1 fruit fly cellular context compared by ENCODE assay signal in genomic region chr3R:27153062-27153878, dm6.
TF ChIP-seq lines count a peak whose summit lies in the region.

No protein-coding gene starts in this region.

TF ChIP-seq in whole organism, embryonic, 481 proteins besides CTCF, POLR2A, EP300 and RAD21 (continued from another document and continues in another):
- TF ChIP-seq Max (GFP tag; optimal IDR thresholded peaks at IDR 0.05; lab: Kevin White, UChicago), result no peak
- TF ChIP-seq CG1647 (GFP tag; optimal IDR thresholded peaks at IDR 0.05; lab: Kevin White, UChicago), result no peak
- no peak for TF ChIP-seq B-H1 (GFP tag; IDR thresholded peaks at IDR 0.05; lab: Robert Waterston, UW)
- no peak for TF ChIP-seq CG11247 (GFP tag; IDR thresholded peaks at IDR 0.05; lab: Robert Waterston, UW)
- TF ChIP-seq danr (GFP tag; IDR thresholded peaks at IDR 0.05; lab: Robert Waterston, UW), result no peak
- no peak for TF ChIP-seq HmgZ (tag; optimal IDR thresholded peaks at IDR 0.05; lab: Kevin White, UChicago)
- no peak for TF ChIP-seq CG12219 (GFP tag; optimal IDR thresholded peaks at IDR 0.05; lab: Kevin White, UChicago)
- no peak for TF ChIP-seq so (GFP tag; IDR thresholded peaks at IDR 0.05; lab: Robert Waterston, UW)
- TF ChIP-seq D (optimal IDR thresholded peaks at IDR 0.05; lab: Kevin White, UChicago), result no peak
- peak; percentile 27 for TF ChIP-seq D (GFP tag; optimal IDR thresholded peaks at IDR 0.05; lab: Kevin White, UChicago)
- TF ChIP-seq eyg (GFP tag; optimal IDR thresholded peaks at IDR 0.05; lab: Kevin White, UChicago), result peak; percentile 33
- no peak for TF ChIP-seq CG32772 (GFP tag; IDR thresholded peaks at IDR 0.05; lab: Robert Waterston, UW)
- no peak for TF ChIP-seq Doc3 (GFP tag; IDR thresholded peaks at IDR 0.05; lab: Robert Waterston, UW; ENCODE audit: partially characterized antibody)
- TF ChIP-seq Dip2 (GFP tag; IDR thresholded peaks at IDR 0.05; lab: Robert Waterston, UW), result no peak
- no peak for TF ChIP-seq CG7745 (tag; optimal IDR thresholded peaks at IDR 0.05; lab: Kevin White, UChicago)
- TF ChIP-seq Vsx1 (GFP tag; optimal IDR thresholded peaks at IDR 0.05; lab: Kevin White, UChicago), result peak; percentile 82
- no peak for TF ChIP-seq run (tag; optimal IDR thresholded peaks at IDR 0.05; lab: Kevin White, UChicago)
- peak; percentile 28 for TF ChIP-seq CG7928 (GFP tag; optimal IDR thresholded peaks at IDR 0.05; lab: Kevin White, UChicago)
- TF ChIP-seq ind (GFP tag; optimal IDR thresholded peaks at IDR 0.05; lab: Kevin White, UChicago), result peak; percentile 48
- no peak for TF ChIP-seq insv (GFP tag; optimal IDR thresholded peaks at IDR 0.05; lab: Kevin White, UChicago)
- TF ChIP-seq ara (GFP tag; IDR thresholded peaks at IDR 0.05; lab: Robert Waterston, UW), result no peak
- TF ChIP-seq CG15514 (GFP tag; optimal IDR thresholded peaks at IDR 0.05; lab: Kevin White, UChicago), result peak; percentile 36
- TF ChIP-seq CG15479 (GFP tag; optimal IDR thresholded peaks at IDR 0.05; lab: Kevin White, UChicago), result no peak
- TF ChIP-seq fd3F (GFP tag; optimal IDR thresholded peaks at IDR 0.05; lab: Kevin White, UChicago), result peak; percentile 39
- TF ChIP-seq row (GFP tag; IDR thresholded peaks at IDR 0.05; lab: Robert Waterston, UW), result peak; percentile 66; the same call in 2 of the 3 replicates
- TF ChIP-seq CG17912 (GFP tag; optimal IDR thresholded peaks at IDR 0.05; lab: Kevin White, UChicago), result no peak
- no peak for TF ChIP-seq CG2202 (tag; optimal IDR thresholded peaks at IDR 0.05; lab: Kevin White, UChicago)
- TF ChIP-seq CG10267 (tag; optimal IDR thresholded peaks at IDR 0.05; lab: Kevin White, UChicago), result peak; percentile 28
- no peak for TF ChIP-seq Kr (GFP tag; optimal IDR thresholded peaks at IDR 0.05; lab: Kevin White, UChicago)
- TF ChIP-seq CG6813 (GFP tag; optimal IDR thresholded peaks at IDR 0.05; lab: Kevin White, UChicago), result peak; percentile 9
- TF ChIP-seq btn (GFP tag; optimal IDR thresholded peaks at IDR 0.05; lab: Kevin White, UChicago), result no peak
- TF ChIP-seq Dfd (GFP tag; optimal IDR thresholded peaks at IDR 0.05; lab: Kevin White, UChicago), result no peak
- no peak for TF ChIP-seq rib (GFP tag; IDR thresholded peaks at IDR 0.05; lab: Robert Waterston, UW)
- peak; percentile 36 for TF ChIP-seq zfh2 (GFP tag; optimal IDR thresholded peaks at IDR 0.05; lab: Kevin White, UChicago)
- TF ChIP-seq tin (GFP tag; optimal IDR thresholded peaks at IDR 0.05; lab: Kevin White, UChicago), result peak; percentile 27
- no peak for TF ChIP-seq Hey (tag; optimal IDR thresholded peaks at IDR 0.05; lab: Kevin White, UChicago)
- TF ChIP-seq CG10462 (GFP tag; optimal IDR thresholded peaks at IDR 0.05; lab: Kevin White, UChicago), result no peak
- TF ChIP-seq vvl (GFP tag; IDR thresholded peaks at IDR 0.05; lab: Robert Waterston, UW), result 0 out of 2 replicates have a peak, but pooled peaks have one; percentile 45
- no peak for TF ChIP-seq E2f1 (GFP tag; IDR thresholded peaks at IDR 0.05; lab: Robert Waterston, UW)
- TF ChIP-seq CG17612 (GFP tag; IDR thresholded peaks at IDR 0.05; lab: Robert Waterston, UW), result no peak
- TF ChIP-seq CG32767 (GFP tag; IDR thresholded peaks at IDR 0.05; lab: Robert Waterston, UW), result no peak
- peak in 1 of 2 experiments; percentile 63 for TF ChIP-seq Hr51 (GFP tag; optimal IDR thresholded peaks at IDR 0.05; lab: Kevin White, UChicago)
- TF ChIP-seq bsh (GFP tag; optimal IDR thresholded peaks at IDR 0.05; lab: Kevin White, UChicago), result peak; percentile 7 to 17
- TF ChIP-seq CG17385 (GFP tag; optimal IDR thresholded peaks at IDR 0.05; lab: Kevin White, UChicago), result peak; percentile 54
- TF ChIP-seq CG18599 (GFP tag; optimal IDR thresholded peaks at IDR 0.05; lab: Kevin White, UChicago), result peak; percentile 71
- no peak for TF ChIP-seq amos (GFP tag; IDR thresholded peaks at IDR 0.05; lab: Robert Waterston, UW; ENCODE audit: partially characterized antibody)
- 0 out of 2 replicates have a peak, but pooled peaks have one; percentile 9 for TF ChIP-seq klu (GFP tag; IDR thresholded peaks at IDR 0.05; lab: Robert Waterston, UW)
- TF ChIP-seq maf-S (GFP tag; optimal IDR thresholded peaks at IDR 0.05; lab: Kevin White, UChicago), result no peak
- peak; percentile 87; the same call in 2 of the 4 replicates for TF ChIP-seq chinmo (GFP tag; IDR thresholded peaks at IDR 0.05; lab: Robert Waterston, UW; ENCODE audit: partially characterized antibody)
- no peak for TF ChIP-seq CG7987 (GFP tag; optimal IDR thresholded peaks at IDR 0.05; lab: Kevin White, UChicago)
- TF ChIP-seq CG3726 (GFP tag; IDR thresholded peaks at IDR 0.05; lab: Robert Waterston, UW), result no peak
- no peak for TF ChIP-seq dan (GFP tag; IDR thresholded peaks at IDR 0.05; lab: Robert Waterston, UW)
- no peak for TF ChIP-seq seq (GFP tag; IDR thresholded peaks at IDR 0.05; lab: Robert Waterston, UW)
- TF ChIP-seq Awh (GFP tag; IDR thresholded peaks at IDR 0.05; lab: Robert Waterston, UW), result peak; percentile 58; the same call in 1 of the 2 replicates
- TF ChIP-seq emc (GFP tag; optimal IDR thresholded peaks at IDR 0.05; lab: Kevin White, UChicago), result no peak
- TF ChIP-seq sim (GFP tag; IDR thresholded peaks at IDR 0.05; lab: Robert Waterston, UW), result no peak
- no peak for TF ChIP-seq fd64A (GFP tag; optimal IDR thresholded peaks at IDR 0.05; lab: Kevin White, UChicago)
- peak; percentile 71 for TF ChIP-seq CoRest (tag; optimal IDR thresholded peaks at IDR 0.05; lab: Kevin White, UChicago)
- no peak for TF ChIP-seq psq (GFP tag; optimal IDR thresholded peaks at IDR 0.05; lab: Kevin White, UChicago)
- TF ChIP-seq CG10366 (GFP tag; IDR thresholded peaks at IDR 0.05; lab: Robert Waterston, UW), result no peak; the same call in 1 of the 2 replicates
- TF ChIP-seq CHES-1-like (GFP tag; optimal IDR thresholded peaks at IDR 0.05; lab: Kevin White, UChicago), result peak; percentile 48
- peak; percentile 70 for TF ChIP-seq CG8924 (tag; optimal IDR thresholded peaks at IDR 0.05; lab: Kevin White, UChicago)
- peak; percentile 58 for TF ChIP-seq CG1233 (GFP tag; optimal IDR thresholded peaks at IDR 0.05; lab: Kevin White, UChicago)
- TF ChIP-seq Sry-β (GFP tag; optimal IDR thresholded peaks at IDR 0.05; lab: Kevin White, UChicago), result no peak
- no peak for TF ChIP-seq CG10565 (GFP tag; optimal IDR thresholded peaks at IDR 0.05; lab: Kevin White, UChicago)
- no peak for TF ChIP-seq shn (GFP tag; optimal IDR thresholded peaks at IDR 0.05; lab: Kevin White, UChicago)
- TF ChIP-seq crp (GFP tag; optimal IDR thresholded peaks at IDR 0.05; lab: Kevin White, UChicago), result no peak
- no peak for TF ChIP-seq Atf-2 (GFP tag; optimal IDR thresholded peaks at IDR 0.05; lab: Kevin White, UChicago)
- no peak for TF ChIP-seq chif (GFP tag; optimal IDR thresholded peaks at IDR 0.05; lab: Kevin White, UChicago)
- peak; percentile 12 for TF ChIP-seq Blimp-1 (GFP tag; optimal IDR thresholded peaks at IDR 0.05; lab: Kevin White, UChicago)
- TF ChIP-seq HLH4C (GFP tag; IDR thresholded peaks at IDR 0.05; lab: Robert Waterston, UW; ENCODE audit: partially characterized antibody), result no peak
- no peak for TF ChIP-seq Ets97D (GFP tag; optimal IDR thresholded peaks at IDR 0.05; lab: Kevin White, UChicago)
- peak; percentile 38 for TF ChIP-seq CG10274 (GFP tag; optimal IDR thresholded peaks at IDR 0.05; lab: Kevin White, UChicago)
- TF ChIP-seq PHDP (tag; optimal IDR thresholded peaks at IDR 0.05; lab: Kevin White, UChicago), result peak; percentile 36
- peak; percentile 78 for TF ChIP-seq CG10147 (GFP tag; optimal IDR thresholded peaks at IDR 0.05; lab: Kevin White, UChicago)
- TF ChIP-seq nau (GFP tag; optimal IDR thresholded peaks at IDR 0.05; lab: Kevin White, UChicago), result no peak
- TF ChIP-seq Xrp1 (GFP tag; IDR thresholded peaks at IDR 0.05; lab: Robert Waterston, UW), result peak; percentile 20; the same call in 1 of the 2 replicates
- no peak; the same call in 3 of the 4 replicates for TF ChIP-seq Gug (GFP tag; IDR thresholded peaks at IDR 0.05; lab: Robert Waterston, UW)
- no peak for TF ChIP-seq TFAM (GFP tag; optimal IDR thresholded peaks at IDR 0.05; lab: Kevin White, UChicago)
- peak; percentile 6; the same call in 1 of the 2 replicates for TF ChIP-seq Adf1 (GFP tag; IDR thresholded peaks at IDR 0.05; lab: Robert Waterston, UW)
- no peak for TF ChIP-seq CG12942 (GFP tag; optimal IDR thresholded peaks at IDR 0.05; lab: Kevin White, UChicago)
- TF ChIP-seq mirr (GFP tag; optimal IDR thresholded peaks at IDR 0.05; lab: Kevin White, UChicago), result no peak
- no peak for TF ChIP-seq gt (GFP tag; IDR thresholded peaks at IDR 0.05; lab: Robert Waterston, UW)
- TF ChIP-seq unc-4 (GFP tag; IDR thresholded peaks at IDR 0.05; lab: Robert Waterston, UW; ENCODE audit: partially characterized antibody), result no peak
- peak; percentile 44 for TF ChIP-seq phol (tag; optimal IDR thresholded peaks at IDR 0.05; lab: Kevin White, UChicago)
- no peak for TF ChIP-seq abd-A (tag; optimal IDR thresholded peaks at IDR 0.05; lab: Kevin White, UChicago)
- peak; percentile 55 for TF ChIP-seq D19A (tag; optimal IDR thresholded peaks at IDR 0.05; lab: Kevin White, UChicago)
- TF ChIP-seq ftz-f1 (GFP tag; optimal IDR thresholded peaks at IDR 0.05; lab: Kevin White, UChicago), result no peak
- TF ChIP-seq lbe (GFP tag; optimal IDR thresholded peaks at IDR 0.05; lab: Kevin White, UChicago), result no peak
- TF ChIP-seq CG31388 (GFP tag; optimal IDR thresholded peaks at IDR 0.05; lab: Kevin White, UChicago), result no peak
- no peak for TF ChIP-seq CG9609 (GFP tag; optimal IDR thresholded peaks at IDR 0.05; lab: Kevin White, UChicago)
- TF ChIP-seq CG4328 (GFP tag; optimal IDR thresholded peaks at IDR 0.05; lab: Kevin White, UChicago), result no peak
- no peak for TF ChIP-seq Dp (GFP tag; optimal IDR thresholded peaks at IDR 0.05; lab: Kevin White, UChicago)
- 0 out of 2 replicates have a peak, but pooled peaks have one; percentile 5 for TF ChIP-seq H2.0 (GFP tag; IDR thresholded peaks at IDR 0.05; lab: Robert Waterston, UW)
- no peak for TF ChIP-seq disco-r (GFP tag; optimal IDR thresholded peaks at IDR 0.05; lab: Kevin White, UChicago)
- TF ChIP-seq CG18011 (GFP tag; optimal IDR thresholded peaks at IDR 0.05; lab: Kevin White, UChicago), result no peak
- no peak for TF ChIP-seq Gsc (GFP tag; IDR thresholded peaks at IDR 0.05; lab: Robert Waterston, UW)
- TF ChIP-seq CG14441 (GFP tag; IDR thresholded peaks at IDR 0.05; lab: Robert Waterston, UW), result 0 out of 2 replicates have a peak, but pooled peaks have one; percentile 6
- TF ChIP-seq Ada2b (GFP tag; IDR thresholded peaks at IDR 0.05; lab: Robert Waterston, UW), result no peak
- no peak for TF ChIP-seq pfk (GFP tag; optimal IDR thresholded peaks at IDR 0.05; lab: Kevin White, UChicago)
- TF ChIP-seq sob (GFP tag; IDR thresholded peaks at IDR 0.05; lab: Robert Waterston, UW), result no peak; the same call in 1 of the 2 replicates
- TF ChIP-seq CG9817 (tag; optimal IDR thresholded peaks at IDR 0.05; lab: Kevin White, UChicago), result peak; percentile 35
- no peak for TF ChIP-seq Asciz (GFP tag; optimal IDR thresholded peaks at IDR 0.05; lab: Kevin White, UChicago)
- peak; percentile 43 for TF ChIP-seq CG12299 (tag; optimal IDR thresholded peaks at IDR 0.05; lab: Kevin White, UChicago)
- TF ChIP-seq zen2 (GFP tag; IDR thresholded peaks at IDR 0.05; lab: Robert Waterston, UW; ENCODE audit: partially characterized antibody), result no peak
- TF ChIP-seq Chrac-16 (GFP tag; optimal IDR thresholded peaks at IDR 0.05; lab: Kevin White, UChicago), result no peak
- no peak for TF ChIP-seq fru (optimal IDR thresholded peaks at IDR 0.05; lab: Kevin White, UChicago)
- TF ChIP-seq dm (GFP tag; optimal IDR thresholded peaks at IDR 0.05; lab: Kevin White, UChicago), result no peak
- no peak for TF ChIP-seq Mad (GFP tag; optimal IDR thresholded peaks at IDR 0.05; lab: Kevin White, UChicago)
- TF ChIP-seq Mrtf (GFP tag; IDR thresholded peaks at IDR 0.05; lab: Robert Waterston, UW), result 0 out of 3 replicates have a peak, but pooled peaks have one; percentile 7
- no peak for TF ChIP-seq CG3407 (GFP tag; optimal IDR thresholded peaks at IDR 0.05; lab: Kevin White, UChicago)
- peak; percentile 61 for TF ChIP-seq CG12104 (GFP tag; optimal IDR thresholded peaks at IDR 0.05; lab: Kevin White, UChicago)
- no peak for TF ChIP-seq CG3163 (GFP tag; optimal IDR thresholded peaks at IDR 0.05; lab: Kevin White, UChicago)
- no peak for TF ChIP-seq Sry-δ (GFP tag; optimal IDR thresholded peaks at IDR 0.05; lab: Kevin White, UChicago)
- TF ChIP-seq CG33557 (GFP tag; optimal IDR thresholded peaks at IDR 0.05; lab: Kevin White, UChicago), result no peak
- no peak for TF ChIP-seq ap (GFP tag; IDR thresholded peaks at IDR 0.05; lab: Robert Waterston, UW)
- TF ChIP-seq stc (GFP tag; IDR thresholded peaks at IDR 0.05; lab: Robert Waterston, UW), result no peak
- no peak for TF ChIP-seq Lpt (GFP tag; optimal IDR thresholded peaks at IDR 0.05; lab: Kevin White, UChicago)
- TF ChIP-seq CG3281 (GFP tag; optimal IDR thresholded peaks at IDR 0.05; lab: Kevin White, UChicago), result peak; percentile 85
- no peak for TF ChIP-seq CG9932 (GFP tag; IDR thresholded peaks at IDR 0.05; lab: Robert Waterston, UW)
- no peak for TF ChIP-seq inv (GFP tag; IDR thresholded peaks at IDR 0.05; lab: Robert Waterston, UW; ENCODE audit: partially characterized antibody)
- TF ChIP-seq ci (GFP tag; IDR thresholded peaks at IDR 0.05; lab: Robert Waterston, UW), result no peak
- TF ChIP-seq ash1 (GFP tag; optimal IDR thresholded peaks at IDR 0.05; lab: Kevin White, UChicago), result no peak
- peak; percentile 49 for TF ChIP-seq CG13624 (GFP tag; optimal IDR thresholded peaks at IDR 0.05; lab: Kevin White, UChicago)
- TF ChIP-seq CG15073 (GFP tag; optimal IDR thresholded peaks at IDR 0.05; lab: Kevin White, UChicago), result no peak
- no peak for TF ChIP-seq CG16779 (GFP tag; IDR thresholded peaks at IDR 0.05; lab: Robert Waterston, UW)
- TF ChIP-seq CrebB (tag; optimal IDR thresholded peaks at IDR 0.05; lab: Kevin White, UChicago), result no peak
- peak; percentile 22 for TF ChIP-seq gcm2 (GFP tag; optimal IDR thresholded peaks at IDR 0.05; lab: Kevin White, UChicago)
- no peak for TF ChIP-seq Rx (GFP tag; IDR thresholded peaks at IDR 0.05; lab: Robert Waterston, UW)
- no peak for TF ChIP-seq sc (optimal IDR thresholded peaks at IDR 0.05; lab: Kevin White, UChicago)
- peak; percentile 3 for TF ChIP-seq sc (GFP tag; optimal IDR thresholded peaks at IDR 0.05; lab: Kevin White, UChicago)
- no peak for TF ChIP-seq CG6689 (GFP tag; IDR thresholded peaks at IDR 0.05; lab: Robert Waterston, UW)
- TF ChIP-seq CkIIα-i1 (GFP tag; IDR thresholded peaks at IDR 0.05; lab: Robert Waterston, UW), result no peak
- TF ChIP-seq cg (GFP tag; optimal IDR thresholded peaks at IDR 0.05; lab: Kevin White, UChicago), result no peak
- TF ChIP-seq CG2129 (GFP tag; IDR thresholded peaks at IDR 0.05; lab: Robert Waterston, UW; ENCODE audit: partially characterized antibody), result no peak
